Fruit fly (Drosophila melanogaster): ENCODE results near the gene Act5C.
A peak's percentile ranks its signal among the peaks of the same experiment; 100 is the strongest.

Act5C gene

dm6 chrX:5918499-5919126, 18.0 kb downstream of the Act5C start (continued):
- TF ChIP-seq CG6792 (GFP tag; optimal IDR thresholded peaks at IDR 0.05) (peak; percentile 100), spab (GFP tag; optimal IDR thresholded peaks at IDR 0.05) (peak; percentile 99), Smox (GFP tag; optimal IDR thresholded peaks at IDR 0.05) (peak; percentile 99), Blimp-1 (GFP tag; optimal IDR thresholded peaks at IDR 0.05) (peak; percentile 96), fd59A (GFP tag; optimal IDR thresholded peaks at IDR 0.05) (peak; percentile 99), CG1621 (tag; optimal IDR thresholded peaks at IDR 0.05) (peak; percentile 99), Eip75B (GFP tag; optimal IDR thresholded peaks at IDR 0.05) (peak; percentile 100), CG6163 (GFP tag; IDR thresholded peaks at IDR 0.05) (peak; percentile 100), Eip93F (GFP tag; optimal IDR thresholded peaks at IDR 0.05) (peak; percentile 97)

dm6 chrX:5920932-5921331, 20.3 kb downstream of the Act5C start:
- no peak for TF ChIP-seq CG11902 (GFP tag; optimal IDR thresholded peaks at IDR 0.05)
- TF ChIP-seq CG32006 (GFP tag; optimal IDR thresholded peaks at IDR 0.05): peak; percentile 1
- TF ChIP-seq Sox14 (GFP tag; optimal IDR thresholded peaks at IDR 0.05): no peak
- peak; percentile 57; the same call in 2 of the 3 replicates for TF ChIP-seq eg (GFP tag; IDR thresholded peaks at IDR 0.05)
- no peak for TF ChIP-seq Ets96B (tag; optimal IDR thresholded peaks at IDR 0.05)
- TF ChIP-seq CG6163 (GFP tag; IDR thresholded peaks at IDR 0.05): 0 out of 3 replicates have a peak, but pooled peaks have one; percentile 19
- TF ChIP-seq CG6276 (GFP tag; optimal IDR thresholded peaks at IDR 0.05): peak; percentile 55
- peak; percentile 49; the same call in 1 of the 2 replicates for TF ChIP-seq CG15336 (GFP tag; IDR thresholded peaks at IDR 0.05)
- peak; percentile 6 for TF ChIP-seq CG16779 (tag; optimal IDR thresholded peaks at IDR 0.05)
- no peak for TF ChIP-seq CG3919 (GFP tag; optimal IDR thresholded peaks at IDR 0.05)
- TF ChIP-seq CG1621 (tag; optimal IDR thresholded peaks at IDR 0.05): no peak
- TF ChIP-seq Sox102F (GFP tag; optimal IDR thresholded peaks at IDR 0.05): no peak
- no peak; the same call in 2 of the 3 replicates for TF ChIP-seq CG8119 (GFP tag; IDR thresholded peaks at IDR 0.05)
- TF ChIP-seq Ets21C (GFP tag; optimal IDR thresholded peaks at IDR 0.05): no peak
- TF ChIP-seq CG8632 (GFP tag; optimal IDR thresholded peaks at IDR 0.05): no peak
- no peak for TF ChIP-seq Eip93F (GFP tag; optimal IDR thresholded peaks at IDR 0.05)
- TF ChIP-seq net (GFP tag; optimal IDR thresholded peaks at IDR 0.05): no peak

dm6 chrX:5922057-5922456, 21.4 kb downstream of the Act5C start:
- TF ChIP-seq CG10669 (GFP tag; optimal IDR thresholded peaks at IDR 0.05): no peak
- TF ChIP-seq Eip78C (GFP tag): peak; percentile 5
- TF ChIP-seq topi (GFP tag; optimal IDR thresholded peaks at IDR 0.05): no peak

- peak; percentile 35 for TF ChIP-seq Hr4 (GFP tag; optimal IDR thresholded peaks at IDR 0.05)
- peak; percentile 64 for TF ChIP-seq net (GFP tag; optimal IDR thresholded peaks at IDR 0.05)
- peak; percentile 90 for TF ChIP-seq svp (GFP tag)
- TF ChIP-seq pdm3 (GFP tag; optimal IDR thresholded peaks at IDR 0.05): peak; percentile 75
- peak; percentile 64 for TF ChIP-seq achi (GFP tag; optimal IDR thresholded peaks at IDR 0.05)
- TF ChIP-seq spab (GFP tag; optimal IDR thresholded peaks at IDR 0.05): peak; percentile 23
- peak; percentile 21 for TF ChIP-seq CG6276 (GFP tag; optimal IDR thresholded peaks at IDR 0.05)
- TF ChIP-seq CG4318 (GFP tag; optimal IDR thresholded peaks at IDR 0.05): no peak
- TF ChIP-seq CG34406 (GFP tag; optimal IDR thresholded peaks at IDR 0.05): peak; percentile 68
- TF ChIP-seq salr (GFP tag; optimal IDR thresholded peaks at IDR 0.05): no peak
- peak; percentile 79 for TF ChIP-seq acj6 (GFP tag; optimal IDR thresholded peaks at IDR 0.05)
- TF ChIP-seq CG7368 (GFP tag; optimal IDR thresholded peaks at IDR 0.05): peak; percentile 64
- TF ChIP-seq Sox15 (GFP tag; optimal IDR thresholded peaks at IDR 0.05): peak; percentile 64
- TF ChIP-seq fd59A (GFP tag; optimal IDR thresholded peaks at IDR 0.05): peak; percentile 21
- TF ChIP-seq Eip78C (GFP tag): peak; percentile 94
- TF ChIP-seq CG16779 (tag; optimal IDR thresholded peaks at IDR 0.05): peak; percentile 36
- TF ChIP-seq CG1621 (tag; optimal IDR thresholded peaks at IDR 0.05): peak; percentile 20
- TF ChIP-seq Blimp-1 (GFP tag; optimal IDR thresholded peaks at IDR 0.05): peak; percentile 30
- TF ChIP-seq Lpt (GFP tag; optimal IDR thresholded peaks at IDR 0.05): peak; percentile 4
- no peak for TF ChIP-seq CG11294 (GFP tag; IDR thresholded peaks at IDR 0.05)
- TF ChIP-seq CG8319 (GFP tag; optimal IDR thresholded peaks at IDR 0.05): peak; percentile 71
- peak in 1 of 2 experiments; percentile 65 for TF ChIP-seq ss (GFP tag; optimal IDR thresholded peaks at IDR 0.05)
- TF ChIP-seq CG6792 (GFP tag; optimal IDR thresholded peaks at IDR 0.05): peak; percentile 77
- TF ChIP-seq Sox14 (GFP tag; optimal IDR thresholded peaks at IDR 0.05): peak; percentile 67
- TF ChIP-seq CG6854 (GFP tag; optimal IDR thresholded peaks at IDR 0.05): peak; percentile 68
- TF ChIP-seq cyc (GFP tag; optimal IDR thresholded peaks at IDR 0.05): peak; percentile 84
- peak; percentile 60 for TF ChIP-seq dsx (GFP tag; optimal IDR thresholded peaks at IDR 0.05; ENCODE audit: poor library complexity, severe bottlenecking)
- TF ChIP-seq CG10669 (GFP tag; optimal IDR thresholded peaks at IDR 0.05): peak; percentile 46
- TF ChIP-seq Eip93F (GFP tag; optimal IDR thresholded peaks at IDR 0.05): peak; percentile 47
- peak; percentile 43 for TF ChIP-seq Ets96B (tag; optimal IDR thresholded peaks at IDR 0.05)
- TF ChIP-seq Eip75B (GFP tag; optimal IDR thresholded peaks at IDR 0.05): peak; percentile 81
- TF ChIP-seq CG8632 (GFP tag; optimal IDR thresholded peaks at IDR 0.05): peak; percentile 75
These were observed 22.5 kb downstream of the Act5C start for dm6 chrX:5923124-5923523.
